Fruit fly (Drosophila melanogaster) whole organism, adult: ENCODE results near the gene eIF2Balpha.

Experiments
- CG11617 ChIP-seq: fragments of 200-800 bp; sonication (Bioruptor generic); optimal IDR thresholded peaks from 2 replicates; lab custom pipeline; 2017; ENCODE audit warnings: mild to moderate bottlenecking, missing biosample characterization, missing genetic modification reagents, missing genetic modification characterization
- CG12768 ChIP-seq: fragments of 200-800 bp; sonication (Bioruptor generic); optimal IDR thresholded peaks from 2 replicates; lab custom pipeline; 2017; ENCODE audit warnings: missing biosample characterization, missing genetic modification characterization, mild to moderate bottlenecking, moderate library complexity, missing genetic modification reagents
- CG14711 ChIP-seq: fragments of 200-800 bp; sonication (Bioruptor generic); optimal IDR thresholded peaks from 2 replicates; lab custom pipeline; 2018; ENCODE audit warnings: missing biosample characterization, mild to moderate bottlenecking, missing genetic modification characterization, moderate library complexity
- CG1620 ChIP-seq: fragments of 200-800 bp; sonication (Bioruptor generic); optimal IDR thresholded peaks from 2 replicates; lab custom pipeline; 2016; ENCODE audit warnings: missing biosample characterization, missing genetic modification characterization
- CG33017 ChIP-seq: fragments of 200-800 bp; sonication (Bioruptor generic); optimal IDR thresholded peaks from 2 replicates; lab custom pipeline; 2018; ENCODE audit warnings: missing biosample characterization, mild to moderate bottlenecking, missing genetic modification characterization, moderate library complexity
- CG7045 ChIP-seq: fragments of 200-800 bp; sonication (Bioruptor generic); optimal IDR thresholded peaks from 2 replicates; lab custom pipeline; 2017; ENCODE audit warnings: missing biosample characterization, mild to moderate bottlenecking, missing genetic modification characterization
- CG7101 ChIP-seq: fragments of 200-800 bp; sonication (Bioruptor generic); optimal IDR thresholded peaks from 2 replicates; lab custom pipeline; 2018; ENCODE audit warnings: missing biosample characterization, mild to moderate bottlenecking, missing genetic modification characterization, moderate library complexity
- Clk ChIP-seq: fragments of 200-800 bp; sonication (Bioruptor generic); optimal IDR thresholded peaks from 2 replicates; lab custom pipeline; 2017; ENCODE audit warnings: missing biosample characterization, missing genetic modification characterization
- cic ChIP-seq: fragments of 200-800 bp; sonication (Bioruptor generic); optimal IDR thresholded peaks from 2 replicates; lab custom pipeline; 2017; ENCODE audit warnings: missing biosample characterization, mild to moderate bottlenecking, missing genetic modification characterization, moderate library complexity
- cnc ChIP-seq, 2 experiments: fragments of >200 bp; optimal IDR thresholded peaks; 2 replicates each; lab custom pipeline; 2017
- kay ChIP-seq: fragments of 200-800 bp; sonication (Bioruptor generic); peaks from one replicate; lab custom pipeline; 2016; ENCODE audit warnings: missing biosample characterization, missing genetic modification characterization, borderline replicate concordance
- pad ChIP-seq: fragments of 200-800 bp; sonication (Bioruptor generic); optimal IDR thresholded peaks from 3 replicates; lab custom pipeline; 2017; ENCODE audit warnings: missing biosample characterization, missing genetic modification characterization, mild to moderate bottlenecking, moderate library complexity, missing genetic modification reagents
- tj ChIP-seq: fragments of 200-800 bp; sonication (Bioruptor generic); optimal IDR thresholded peaks from 3 replicates; lab custom pipeline; 2017; ENCODE audit warnings: missing biosample characterization, mild to moderate bottlenecking, missing genetic modification characterization, moderate library complexity

dm6 chr3R:29891183-29891582, 44.5 kb downstream of the eIF2Balpha start:
- TF ChIP-seq CG11617 (no peak), CG7101 (tag; lab: Kevin White, UChicago) (no peak), CG1620 (no peak), tj (GFP tag; lab: Kevin White, UChicago) (peak; percentile 32), CG7045 (GFP tag; lab: Kevin White, UChicago) (no peak), CG33017 (no peak), pad (GFP tag; lab: Kevin White, UChicago) (no peak), Clk (GFP tag; lab: Kevin White, UChicago) (no peak), kay (GFP tag; lab: Kevin White, UChicago) (no peak), CG12768 (GFP tag; lab: Kevin White, UChicago) (no peak), cnc (optimal IDR thresholded peaks at IDR 0.05; lab: Kevin White, UChicago) (no peak), CG14711 (tag; lab: Kevin White, UChicago) (no peak), cic (GFP tag; lab: Kevin White, UChicago) (no peak)
